Worm (Caenorhabditis elegans) whole organism, late embryonic: ENCODE results near the gene zfp-1.

ENCODE experiments used
- K09A11.1 ChIP-seq: sonication (generic microtip); optimal IDR thresholded peaks from 2 replicates; lab custom pipeline; 2017; ENCODE audit warnings: antibody characterized with exemption, mild to moderate bottlenecking, missing genetic modification characterization, missing compliant biosample characterization; ENCODE audit not compliant: insufficient read depth
- ahr-1 ChIP-seq: sonication (generic microtip); optimal IDR thresholded peaks from 2 replicates; lab custom pipeline; 2016; ENCODE audit warnings: missing genetic modification characterization, missing compliant biosample characterization
- ama-1 ChIP-seq: fragments of 150-350 bp; optimal IDR thresholded peaks from 2 replicates; lab custom pipeline; 2014
- ceh-18 ChIP-seq: sonication (generic microtip); optimal IDR thresholded peaks from 2 replicates; lab custom pipeline; 2016; ENCODE audit warnings: missing genetic modification characterization, missing compliant biosample characterization
- ceh-2 ChIP-seq: sonication (generic microtip); optimal IDR thresholded peaks from 2 replicates; lab custom pipeline; 2016; ENCODE audit warnings: missing genotype, missing genetic modification characterization, missing compliant biosample characterization
- ceh-30 ChIP-seq: fragments of 150-350 bp; optimal IDR thresholded peaks from 2 replicates; lab custom pipeline; 2014; ENCODE audit warnings: missing biosample characterization, missing genetic modification characterization
- ceh-31 ChIP-seq: sonication (generic microtip); optimal IDR thresholded peaks from 2 replicates; lab custom pipeline; 2016; ENCODE audit warnings: missing genetic modification characterization, missing compliant biosample characterization
- ceh-45 ChIP-seq: fragments of 200-800 bp; sonication (Bioruptor generic); IDR thresholded peaks from 2 replicates; pipeline ENCODE4 v1.3.6; 2022; ENCODE audit warnings: missing genetic modification reagents, missing genetic modification characterization, missing compliant biosample characterization
- elt-2 ChIP-seq: sonication (generic microtip); optimal IDR thresholded peaks from 2 replicates; lab custom pipeline; 2016; ENCODE audit warnings: missing genetic modification reagents, missing genetic modification characterization, missing compliant biosample characterization
- elt-4 ChIP-seq: sonication (generic microtip); optimal IDR thresholded peaks from 2 replicates; lab custom pipeline; 2016; ENCODE audit warnings: missing genetic modification characterization, missing compliant biosample characterization
- ets-4 ChIP-seq: sonication (generic microtip); optimal IDR thresholded peaks from 2 replicates; lab custom pipeline; 2016; ENCODE audit warnings: missing genetic modification characterization, missing compliant biosample characterization
- eyg-1 ChIP-seq: sonication (generic microtip); optimal IDR thresholded peaks from 2 replicates; lab custom pipeline; 2016; ENCODE audit warnings: missing genotype, missing genetic modification characterization, missing compliant biosample characterization
- fax-1 ChIP-seq: sonication (generic microtip); optimal IDR thresholded peaks from 2 replicates; lab custom pipeline; 2016; ENCODE audit warnings: missing genotype, missing genetic modification characterization, missing compliant biosample characterization
- gmeb-2 ChIP-seq: sonication (generic microtip); optimal IDR thresholded peaks from 2 replicates; lab custom pipeline; 2016; ENCODE audit warnings: missing genetic modification characterization, inconsistent platforms, missing compliant biosample characterization
- hlh-15 ChIP-seq: sonication (generic microtip); optimal IDR thresholded peaks from 2 replicates; lab custom pipeline; 2016; ENCODE audit warnings: missing genetic modification characterization, missing compliant biosample characterization
- hlh-6 ChIP-seq: sonication (generic microtip); optimal IDR thresholded peaks from 2 replicates; lab custom pipeline; 2016; ENCODE audit warnings: missing genotype, missing genetic modification characterization, missing compliant biosample characterization
- hlh-8 ChIP-seq: sonication (generic microtip); optimal IDR thresholded peaks from 2 replicates; lab custom pipeline; 2016; ENCODE audit warnings: missing genotype, missing genetic modification characterization, missing compliant biosample characterization
- lim-6 ChIP-seq: sonication (generic microtip); optimal IDR thresholded peaks from 2 replicates; lab custom pipeline; 2016; ENCODE audit warnings: missing genetic modification characterization, missing compliant biosample characterization
- madf-2 ChIP-seq: sonication (generic microtip); optimal IDR thresholded peaks from 2 replicates; lab custom pipeline; 2017; ENCODE audit warnings: missing genetic modification characterization, missing compliant biosample characterization
- mec-3 ChIP-seq: sonication (generic microtip); optimal IDR thresholded peaks from 2 replicates; lab custom pipeline; 2016; ENCODE audit warnings: borderline replicate concordance, missing genetic modification characterization, missing compliant biosample characterization
- nhr-11 ChIP-seq: fragments of 150-350 bp; optimal IDR thresholded peaks from 2 replicates; lab custom pipeline; 2014; ENCODE audit warnings: missing biosample characterization, missing genetic modification characterization
- nhr-232 ChIP-seq: sonication (generic microtip); optimal IDR thresholded peaks from 2 replicates; lab custom pipeline; 2016; ENCODE audit warnings: missing genetic modification characterization, missing compliant biosample characterization
- npax-4 ChIP-seq: sonication (generic microtip); optimal IDR thresholded peaks from 2 replicates; lab custom pipeline; 2016; ENCODE audit warnings: missing genetic modification characterization, missing compliant biosample characterization
- pag-3 ChIP-seq: sonication (generic microtip); optimal IDR thresholded peaks from 2 replicates; lab custom pipeline; 2016; ENCODE audit warnings: missing compliant biosample characterization, missing genetic modification characterization, borderline replicate concordance
- pat-9 ChIP-seq: fragments of 200-800 bp; sonication (Bioruptor generic); optimal IDR thresholded peaks from 2 replicates; lab custom pipeline; 2018; ENCODE audit warnings: mild to moderate bottlenecking, missing genetic modification characterization, moderate library complexity, missing compliant biosample characterization
- pqm-1 ChIP-seq: sonication (generic microtip); optimal IDR thresholded peaks from 2 replicates; lab custom pipeline; 2016; ENCODE audit warnings: missing genetic modification characterization, missing compliant biosample characterization
- ref-2 ChIP-seq: sonication (generic microtip); optimal IDR thresholded peaks from 2 replicates; lab custom pipeline; 2016; ENCODE audit warnings: missing genetic modification characterization, missing compliant biosample characterization
- rnt-1 ChIP-seq: sonication (generic microtip); optimal IDR thresholded peaks from 2 replicates; lab custom pipeline; 2016; ENCODE audit warnings: missing genetic modification characterization, missing compliant biosample characterization
- sdc-2 ChIP-seq: sonication (generic microtip); optimal IDR thresholded peaks from 2 replicates; lab custom pipeline; 2016; ENCODE audit warnings: missing genotype, missing genetic modification characterization, missing compliant biosample characterization
- sox-4 ChIP-seq: sonication (generic microtip); optimal IDR thresholded peaks from 2 replicates; lab custom pipeline; 2017; ENCODE audit warnings: mild to moderate bottlenecking, missing genetic modification characterization, inconsistent platforms, missing compliant biosample characterization
- tbx-2 ChIP-seq: sonication (generic microtip); optimal IDR thresholded peaks from 2 replicates; lab custom pipeline; 2016; ENCODE audit warnings: missing genetic modification characterization, missing compliant biosample characterization
- tbx-7 ChIP-seq: sonication (generic microtip); optimal IDR thresholded peaks from 2 replicates; lab custom pipeline; 2016; ENCODE audit warnings: missing genotype, missing genetic modification characterization, missing compliant biosample characterization
- ttx-3 ChIP-seq: sonication (generic microtip); optimal IDR thresholded peaks from 2 replicates; lab custom pipeline; 2016; ENCODE audit warnings: missing genetic modification reagents, missing genetic modification characterization, missing compliant biosample characterization
- unc-3 ChIP-seq, 2 experiments: fragments of 200-800 bp in 1 of 2; sonication (Bioruptor generic) in 1 of 2; sonication (generic microtip) in 1 of 2; conservative IDR thresholded peaks in 1 of 2; optimal IDR thresholded peaks in 1 of 2; 2 replicates each; pipeline versions ENCODE4 v1.3.6 to Lab custom; 2016 to 2022; ENCODE audit warnings: missing compliant biosample characterization in 2 of 2, missing genetic modification characterization in 2 of 2, missing genetic modification reagents in 1 of 2
- unc-42 ChIP-seq: sonication (generic microtip); optimal IDR thresholded peaks from 2 replicates; lab custom pipeline; 2016; ENCODE audit warnings: missing genotype, missing genetic modification characterization, missing compliant biosample characterization
- unc-55 ChIP-seq: sonication (generic microtip); optimal IDR thresholded peaks from 2 replicates; lab custom pipeline; 2017; ENCODE audit warnings: missing biosample characterization, missing genetic modification reagents, missing genetic modification characterization
- zip-5 ChIP-seq: sonication (generic microtip); optimal IDR thresholded peaks from 2 replicates; lab custom pipeline; 2016; ENCODE audit warnings: missing genetic modification characterization, missing compliant biosample characterization
- ztf-16 ChIP-seq: sonication (generic microtip); optimal IDR thresholded peaks from 2 replicates; lab custom pipeline; 2017; ENCODE audit warnings: missing genetic modification characterization, missing compliant biosample characterization

zfp-1 gene

ce11 chrIII:8761040-8761654, 30.2 kb upstream of the zfp-1 start, which contains the start of gene aak-1:
aak-1 (minus strand) TSS chrIII:8761090.
- TF ChIP-seq hlh-8 (tag; lab: Kevin White, UChicago) (peak; percentile 14), sdc-2 (tag; lab: Kevin White, UChicago) (no peak)

ce11 chrIII:8762016-8762415, 29.3 kb upstream of the zfp-1 start:
- TF ChIP-seq ets-4 (tag; lab: Kevin White, UChicago): no peak
- TF ChIP-seq madf-2: no peak
- TF ChIP-seq ceh-45 (GFP tag; lab: Robert Waterston, UW): no peak
- no peak for TF ChIP-seq elt-4 (tag; lab: Kevin White, UChicago)
- no peak for TF ChIP-seq ama-1 (lab: Kevin White, UChicago)
- TF ChIP-seq fax-1: no peak
- no peak for TF ChIP-seq ztf-16

DNA sequence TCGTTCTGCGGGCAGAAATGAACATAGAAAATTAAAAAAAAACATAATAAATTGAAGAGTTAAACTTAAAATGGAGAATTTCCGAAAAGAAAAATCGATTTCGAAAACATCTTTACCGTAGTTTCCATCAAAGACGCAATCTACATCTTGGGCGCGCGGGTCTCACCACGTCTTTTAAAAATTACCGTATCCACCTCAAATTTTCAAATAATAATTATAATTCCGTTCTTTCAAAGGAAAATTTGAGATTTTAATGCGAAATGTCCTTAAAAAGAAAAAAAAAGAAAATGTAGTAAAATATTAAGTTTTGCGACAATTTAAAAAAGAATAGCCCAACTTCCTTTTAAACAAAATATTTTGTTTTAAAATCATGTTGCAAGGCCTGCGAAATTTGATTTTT, 28.2 kb upstream of the zfp-1 start:
- TF ChIP-seq nhr-11 (tag; lab: Kevin White, UChicago): no peak

- TF ChIP-seq nhr-11 (tag; lab: Kevin White, UChicago): no peak
- peak; percentile 71 for TF ChIP-seq hlh-8 (tag; lab: Kevin White, UChicago)
These were observed 26.3 kb upstream of the zfp-1 start for ce11 chrIII:8765030-8765429.

DNA sequence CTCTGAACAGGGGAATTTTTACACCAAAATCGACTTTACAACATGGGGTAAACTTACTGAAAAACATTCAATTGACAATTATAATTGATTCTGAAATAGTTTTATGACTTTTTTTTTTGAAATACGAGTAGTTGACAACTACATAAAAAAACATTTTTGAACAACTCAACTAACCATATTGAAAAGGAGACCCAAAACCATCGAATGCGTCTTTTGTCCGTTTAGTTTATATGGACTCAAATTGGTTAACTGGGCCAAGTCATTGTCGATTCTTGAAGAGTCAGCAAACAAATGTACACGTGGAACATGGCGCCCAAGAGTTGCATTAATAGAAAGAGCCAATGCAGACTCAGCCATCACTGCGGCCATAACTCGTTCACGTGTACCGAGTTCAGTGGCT, 24.9 kb upstream of the zfp-1 start:
- TF ChIP-seq tbx-7 (tag; lab: Kevin White, UChicago) (no peak), unc-55 (GFP tag; lab: Kevin White, UChicago) (no peak), eyg-1 (tag; lab: Kevin White, UChicago) (no peak), ama-1 (lab: Kevin White, UChicago) (no peak), ref-2 (tag; lab: Kevin White, UChicago) (no peak)
- TF ChIP-seq, all 69 proteins: peak for 0

- no peak for TF ChIP-seq pat-9 (tag; lab: Kevin White, UChicago)
- TF ChIP-seq, all 69 proteins: peak for 0
These were observed 24.0 kb upstream of the zfp-1 start, which contains the start of gene mig-22 for ce11 chrIII:8767292-8767829. mig-22 (minus strand) TSS chrIII:8767342.

ce11 chrIII:8767889-8768361, 23.4 kb upstream of the zfp-1 start, which contains the start of gene mtss-1:
mtss-1 (plus strand) TSS chrIII:8768311.
- peak; percentile 53 for TF ChIP-seq nhr-232
- TF ChIP-seq pag-3 (tag; lab: Kevin White, UChicago): no peak
- TF ChIP-seq ceh-2 (tag; lab: Kevin White, UChicago): peak; percentile 75
- TF ChIP-seq ets-4 (tag; lab: Kevin White, UChicago): peak; percentile 1
- peak; percentile 40; the same call in 1 of the 2 replicates for TF ChIP-seq unc-3 (GFP tag; conservative IDR thresholded peaks at IDR 0.05; lab: Robert Waterston, UW)
- TF ChIP-seq unc-3 (tag; optimal IDR thresholded peaks at IDR 0.05; lab: Kevin White, UChicago): peak; percentile 56
- peak; percentile 59 for TF ChIP-seq hlh-15 (tag; lab: Kevin White, UChicago)
- peak; percentile 59 for TF ChIP-seq pat-9 (tag; lab: Kevin White, UChicago)
- peak; percentile 81 for TF ChIP-seq sox-4 (tag; lab: Kevin White, UChicago)
- peak; percentile 59 for TF ChIP-seq hlh-8 (tag; lab: Kevin White, UChicago)
- TF ChIP-seq K09A11.1: peak; percentile 77
- peak; percentile 13 for TF ChIP-seq unc-42 (tag; lab: Kevin White, UChicago)
- peak; percentile 24 for TF ChIP-seq ceh-18 (tag; lab: Kevin White, UChicago)
- TF ChIP-seq rnt-1 (tag; lab: Kevin White, UChicago): peak; percentile 63
- peak; percentile 92 for TF ChIP-seq elt-2 (tag; lab: Kevin White, UChicago)
- no peak for TF ChIP-seq nhr-11 (tag; lab: Kevin White, UChicago)
- TF ChIP-seq ttx-3 (tag; lab: Kevin White, UChicago): peak; percentile 89
- no peak for TF ChIP-seq elt-4 (tag; lab: Kevin White, UChicago)
- TF ChIP-seq hlh-6 (tag; lab: Kevin White, UChicago): peak; percentile 45
- TF ChIP-seq tbx-2 (tag; lab: Kevin White, UChicago): peak; percentile 72
- TF ChIP-seq ceh-31: peak; percentile 77
- TF ChIP-seq ceh-30 (tag; lab: Kevin White, UChicago): no peak
- no peak for TF ChIP-seq mec-3 (tag; lab: Kevin White, UChicago)
- no peak for TF ChIP-seq pqm-1 (tag; lab: Kevin White, UChicago)
- no peak for TF ChIP-seq ceh-45 (GFP tag; lab: Robert Waterston, UW)
- peak; percentile 67 for TF ChIP-seq npax-4 (tag; lab: Kevin White, UChicago)
- peak; percentile 70 for TF ChIP-seq gmeb-2 (tag; lab: Kevin White, UChicago)
- peak; percentile 66 for TF ChIP-seq zip-5 (tag; lab: Kevin White, UChicago)
- TF ChIP-seq lim-6 (tag; lab: Kevin White, UChicago): peak; percentile 2
- peak; percentile 85 for TF ChIP-seq ahr-1 (tag; lab: Kevin White, UChicago)
